Worm (Caenorhabditis elegans) whole organism, L2 larva: ENCODE results near the gene srh-109.
A peak's percentile ranks its signal among the peaks of the same experiment; 100 is the strongest.
"Not testable (repeated sequence)": the region's sequence is repeated elsewhere in the genome, so short reads cannot be mapped to it uniquely, and the experiment has no call there.

Experiments used
- F13H6.1 ChIP-seq: sonication (generic microtip); optimal IDR thresholded peaks from 2 replicates; lab custom pipeline; 2016; ENCODE audit warnings: missing genetic modification characterization, missing compliant biosample characterization
- Y55F3AM.14 ChIP-seq: fragments of 200-800 bp; sonication (Bioruptor generic); optimal IDR thresholded peaks from 2 replicates; lab custom pipeline; 2018; ENCODE audit warnings: mild to moderate bottlenecking, missing genetic modification characterization, missing compliant biosample characterization
- ZK546.5 ChIP-seq: sonication (generic microtip); optimal IDR thresholded peaks from 2 replicates; lab custom pipeline; 2017; ENCODE audit warnings: missing biosample characterization, missing genetic modification characterization
- alr-1 ChIP-seq: fragments of 150-350 bp; optimal IDR thresholded peaks from 2 replicates; lab custom pipeline; 2014; ENCODE audit warnings: missing biosample characterization, missing genetic modification characterization
- aly-2 ChIP-seq: fragments of 150-350 bp; optimal IDR thresholded peaks from 2 replicates; lab custom pipeline; 2014; ENCODE audit warnings: missing biosample characterization, missing genetic modification characterization
- ama-1 ChIP-seq: fragments of 150-350 bp; optimal IDR thresholded peaks from 2 replicates; lab custom pipeline; 2018; ENCODE audit warnings: inconsistent platforms
- blmp-1 ChIP-seq: sonication (generic microtip); optimal IDR thresholded peaks from 2 replicates; lab custom pipeline; 2017; ENCODE audit warnings: missing genetic modification characterization, mild to moderate bottlenecking, missing compliant biosample characterization, antibody characterized with exemption, moderate library complexity; ENCODE audit not compliant: insufficient read depth
- ceh-16 ChIP-seq: fragments of 150-350 bp; optimal IDR thresholded peaks from 2 replicates; lab custom pipeline; 2014; ENCODE audit warnings: missing biosample characterization, missing genetic modification characterization
- ceh-82 ChIP-seq: fragments of 150-350 bp; optimal IDR thresholded peaks from 2 replicates; lab custom pipeline; 2014; ENCODE audit warnings: missing biosample characterization, missing genetic modification characterization
- crh-2 ChIP-seq: sonication (generic microtip); optimal IDR thresholded peaks from 2 replicates; lab custom pipeline; 2017; ENCODE audit warnings: missing biosample characterization, missing genetic modification characterization
- dmd-4 ChIP-seq: sonication (generic microtip); optimal IDR thresholded peaks from 2 replicates; lab custom pipeline; 2017; ENCODE audit warnings: missing biosample characterization, missing genetic modification characterization
- egl-27 ChIP-seq: sonication (generic microtip); optimal IDR thresholded peaks from 3 replicates; lab custom pipeline; 2017; ENCODE audit warnings: missing biosample characterization, missing genetic modification reagents, missing genetic modification characterization
- fos-1 ChIP-seq: fragments of 150-350 bp; optimal IDR thresholded peaks from 2 replicates; lab custom pipeline; 2014; ENCODE audit warnings: missing biosample characterization, missing genetic modification characterization
- gmeb-1 ChIP-seq: fragments of 150-350 bp; optimal IDR thresholded peaks from 2 replicates; lab custom pipeline; 2014; ENCODE audit warnings: missing biosample characterization, missing genetic modification characterization
- lin-11 ChIP-seq: fragments of 150-350 bp; sonication (generic microtip); optimal IDR thresholded peaks from 2 replicates; lab custom pipeline; 2014; ENCODE audit warnings: missing biosample characterization, missing genetic modification characterization, inconsistent platforms, mixed read lengths
- lin-13 ChIP-seq: fragments of 150-350 bp; optimal IDR thresholded peaks from 2 replicates; lab custom pipeline; 2014; ENCODE audit warnings: missing biosample characterization, missing genetic modification reagents, missing genetic modification characterization
- lin-39 ChIP-seq: fragments of 150-350 bp; optimal IDR thresholded peaks from 2 replicates; lab custom pipeline; 2014; ENCODE audit warnings: missing biosample characterization, missing genetic modification reagents, missing genetic modification characterization
- mab-5 ChIP-seq: fragments of 150-350 bp; optimal IDR thresholded peaks from 2 replicates; lab custom pipeline; 2014; ENCODE audit warnings: missing biosample characterization, missing genetic modification characterization
- mdl-1 ChIP-seq, 2 experiments: fragments of 150-350 bp in 1 of 2; sonication (generic microtip) in 1 of 2; optimal IDR thresholded peaks; 2 replicates each; lab custom pipeline; 2017; ENCODE audit warnings: missing biosample characterization in 2 of 2, missing genetic modification characterization in 2 of 2
- nhr-10 ChIP-seq: sonication (generic microtip); optimal IDR thresholded peaks from 2 replicates; lab custom pipeline; 2017; ENCODE audit warnings: missing biosample characterization, missing genetic modification characterization
- nhr-129 ChIP-seq: fragments of 150-350 bp; optimal IDR thresholded peaks from 2 replicates; lab custom pipeline; 2014; ENCODE audit warnings: missing biosample characterization, missing genetic modification characterization
- nhr-21 ChIP-seq: fragments of 150-350 bp; optimal IDR thresholded peaks from 2 replicates; lab custom pipeline; 2014; ENCODE audit warnings: missing biosample characterization, missing genetic modification characterization
- nhr-237 ChIP-seq: fragments of 150-350 bp; optimal IDR thresholded peaks from 2 replicates; lab custom pipeline; 2014; ENCODE audit warnings: missing biosample characterization, missing genetic modification characterization
- nhr-25 ChIP-seq: fragments of 150-350 bp; sonication (generic microtip); optimal IDR thresholded peaks from 3 replicates; lab custom pipeline; 2014; ENCODE audit warnings: missing biosample characterization, missing genetic modification characterization
- nhr-6 ChIP-seq: fragments of 150-350 bp; optimal IDR thresholded peaks from 2 replicates; lab custom pipeline; 2014; ENCODE audit warnings: missing biosample characterization, missing genetic modification characterization
- nhr-77 ChIP-seq: fragments of 150-350 bp; optimal IDR thresholded peaks from 2 replicates; lab custom pipeline; 2014; ENCODE audit warnings: missing biosample characterization, missing genetic modification characterization
- peb-1 ChIP-seq: fragments of 150-350 bp; optimal IDR thresholded peaks from 2 replicates; lab custom pipeline; 2014; ENCODE audit warnings: missing biosample characterization, missing genetic modification characterization
- sem-4 ChIP-seq: fragments of 150-350 bp; optimal IDR thresholded peaks from 2 replicates; lab custom pipeline; 2014; ENCODE audit warnings: missing biosample characterization, missing genetic modification reagents, missing genetic modification characterization
- sma-9 ChIP-seq, 2 experiments: fragments of 150-350 bp in 1 of 2; sonication (generic microtip) in 1 of 2; optimal IDR thresholded peaks; 2 replicates each; lab custom pipeline; 2014 to 2016; ENCODE audit warnings: missing genetic modification characterization in 2 of 2, mild to moderate bottlenecking in 1 of 2, missing biosample characterization in 1 of 2, missing compliant biosample characterization in 1 of 2, missing genetic modification reagents in 1 of 2, moderate library complexity in 1 of 2
- snpc-4 ChIP-seq: fragments of 150-350 bp; optimal IDR thresholded peaks from 2 replicates; lab custom pipeline; 2014; ENCODE audit warnings: missing biosample characterization, missing genetic modification characterization
- unc-39 ChIP-seq: fragments of 150-350 bp; optimal IDR thresholded peaks from 2 replicates; lab custom pipeline; 2014; ENCODE audit warnings: missing biosample characterization, missing genetic modification characterization
- unc-55 ChIP-seq: fragments of 150-350 bp; sonication (generic microtip); optimal IDR thresholded peaks from 3 replicates; lab custom pipeline; 2014; ENCODE audit warnings: missing biosample characterization, missing genetic modification reagents, missing genetic modification characterization
- unc-62 ChIP-seq: fragments of 150-350 bp; optimal IDR thresholded peaks from 2 replicates; lab custom pipeline; 2014; ENCODE audit warnings: missing biosample characterization, missing genetic modification reagents, missing genetic modification characterization

Gene srh-109

DNA sequence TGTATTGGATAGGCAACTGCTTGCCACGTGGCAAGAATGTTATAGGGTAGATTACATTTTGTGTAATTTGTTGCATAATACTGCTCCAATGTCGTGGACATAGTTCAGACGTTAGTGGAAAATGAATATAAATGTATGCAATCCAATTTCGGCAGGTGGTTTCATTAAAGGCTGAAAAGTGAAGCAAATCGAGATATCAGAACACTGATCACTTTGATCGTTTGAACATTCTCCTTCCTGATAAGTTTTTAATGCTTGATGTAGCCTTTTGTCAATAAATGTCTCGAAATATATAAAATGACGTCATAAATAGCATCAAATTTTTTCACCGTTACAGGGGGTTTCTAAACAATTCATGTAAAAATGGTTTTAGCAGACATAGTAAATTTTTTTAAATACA, at the start of gene srh-109:
Gene srh-109 (minus strand): TSS at position 101 of the 400 bp plus-strand sequence.
- TF ChIP-seq nhr-6 (tag; lab: Kevin White, UChicago) (no peak), snpc-4 (no peak), unc-39 (tag; lab: Kevin White, UChicago) (no peak), ama-1 (lab: Kevin White, UChicago) (no peak), Y55F3AM.14 (no peak), peb-1 (no peak), nhr-21 (no peak), nhr-77 (tag; lab: Kevin White, UChicago) (no peak), alr-1 (tag; lab: Kevin White, UChicago) (no peak), ceh-82 (tag; lab: Kevin White, UChicago) (no peak), nhr-129 (tag; lab: Kevin White, UChicago) (no peak), ZK546.5 (tag; lab: Kevin White, UChicago) (no peak), F13H6.1 (tag; lab: Kevin White, UChicago) (no peak), mdl-1 (tag; optimal IDR thresholded peaks at IDR 0.05; lab: Kevin White, UChicago) (no peak), nhr-237 (tag; lab: Kevin White, UChicago) (no peak), unc-55 (GFP tag; lab: Kevin White, UChicago) (no peak), aly-2 (tag; lab: Kevin White, UChicago) (no peak)

DNA sequence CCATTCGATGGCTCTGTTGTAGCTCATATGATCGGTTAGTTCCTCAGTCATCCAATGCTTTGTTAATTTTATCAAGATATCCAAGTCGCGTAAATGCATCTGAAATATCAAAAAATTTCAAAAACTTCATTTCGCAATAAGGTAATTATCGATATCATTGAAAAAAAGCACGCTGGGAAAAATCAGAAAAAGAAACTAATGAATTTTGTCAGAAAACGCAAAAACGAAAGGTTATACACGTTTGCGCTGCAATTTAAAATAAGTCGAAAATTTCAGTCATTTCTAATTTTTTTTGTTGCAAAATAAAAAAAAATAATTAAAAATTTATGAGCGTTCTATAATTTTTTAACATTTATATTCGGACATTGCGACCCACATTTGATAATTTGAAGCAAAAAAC, 44.6 kb upstream of the srh-109 start, which contains the start of gene K10G4.3:
Gene K10G4.3 (minus strand): TSS at position 101 of the 400 bp plus-strand sequence.
- TF ChIP-seq nhr-237, blmp-1, ceh-16 (tag; lab: Kevin White, UChicago): not testable (repeated sequence)

DNA sequence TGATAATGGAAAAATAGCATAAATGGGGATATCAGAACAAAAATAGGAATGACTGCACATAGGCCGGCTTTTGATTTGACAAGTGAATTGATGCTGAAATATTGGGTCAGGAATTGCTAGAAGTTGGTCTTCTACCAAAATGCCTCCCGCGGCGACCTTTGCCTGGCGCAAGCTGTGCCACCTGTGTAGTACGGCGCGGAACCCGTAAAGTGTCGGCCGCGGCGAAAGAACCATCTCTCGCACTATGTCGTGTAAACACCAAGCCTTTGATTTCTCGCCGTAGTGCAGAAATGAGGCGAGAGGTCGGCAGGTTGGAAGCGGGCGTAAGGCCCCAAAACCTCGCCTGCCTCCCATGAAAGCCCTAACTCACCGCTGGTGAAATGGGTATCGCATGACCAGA, 41.1 kb upstream of the srh-109 start:
- TF ChIP-seq egl-27 (tag; lab: Kevin White, UChicago) (no peak), dmd-4 (tag; lab: Kevin White, UChicago) (no peak), ceh-82 (tag; lab: Kevin White, UChicago) (no peak), Y55F3AM.14 (no peak), lin-39 (no peak), nhr-10 (tag; lab: Kevin White, UChicago) (no peak), mab-5 (tag; lab: Kevin White, UChicago) (no peak)
- TF ChIP-seq, all 48 proteins: peak for 0

DNA sequence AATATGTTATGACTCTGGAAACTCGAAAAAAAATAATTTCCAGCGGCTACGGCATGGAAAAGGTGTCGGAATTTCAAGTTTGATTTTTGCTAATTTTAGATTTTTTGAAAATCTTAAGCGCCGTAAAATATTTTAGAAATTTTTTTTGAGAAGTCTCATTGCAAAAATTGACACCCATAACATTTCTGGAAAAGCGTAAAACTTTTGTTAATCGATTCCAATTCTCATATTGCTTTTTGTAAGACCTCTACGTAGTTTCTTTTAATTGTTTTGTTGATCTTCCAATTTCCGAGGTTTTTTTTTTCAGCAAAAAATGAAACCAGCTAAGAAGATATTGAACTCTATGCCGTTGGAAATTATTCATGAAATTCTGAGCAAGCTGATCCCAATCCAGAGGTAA, 38.6 kb upstream of the srh-109 start, which contains the start of gene fbxa-85:
Gene fbxa-85 (plus strand): TSS at position 301 of the 400 bp plus-strand sequence.
- TF ChIP-seq aly-2 (tag; lab: Kevin White, UChicago): no peak
- TF ChIP-seq nhr-10 (tag; lab: Kevin White, UChicago): no peak
- TF ChIP-seq unc-55 (GFP tag; lab: Kevin White, UChicago): no peak
- TF ChIP-seq crh-2: no peak
- no peak for TF ChIP-seq gmeb-1 (tag; lab: Kevin White, UChicago)
- no peak for TF ChIP-seq nhr-129 (tag; lab: Kevin White, UChicago)
- TF ChIP-seq unc-62 (GFP tag; lab: Kevin White, UChicago): no peak
- TF ChIP-seq egl-27 (tag; lab: Kevin White, UChicago): no peak
- TF ChIP-seq sem-4 (tag; lab: Kevin White, UChicago): no peak
- no peak for TF ChIP-seq snpc-4

DNA sequence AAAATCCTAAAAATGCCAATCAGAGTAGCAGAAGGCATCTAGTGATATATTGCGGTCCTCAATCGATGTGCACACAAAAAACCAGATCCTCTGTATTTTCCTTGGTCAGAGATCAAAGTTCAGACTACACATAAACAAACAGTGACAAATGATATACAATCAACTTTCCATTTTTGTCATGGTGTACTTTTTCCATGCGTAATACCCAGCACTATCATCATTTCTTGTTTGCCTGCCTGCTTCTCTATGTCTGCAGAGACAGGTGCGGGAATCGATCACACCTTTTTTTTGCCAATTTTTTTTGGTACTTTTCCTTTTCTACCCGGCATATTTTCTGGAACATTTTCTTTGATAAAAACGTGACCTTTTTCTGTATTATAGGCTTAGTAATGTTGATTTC, 38.0 kb upstream of the srh-109 start:
- TF ChIP-seq lin-11 (tag; lab: Kevin White, UChicago): no peak
- peak; percentile 72 for TF ChIP-seq fos-1 (tag; lab: Kevin White, UChicago)
- no peak for TF ChIP-seq unc-55 (GFP tag; lab: Kevin White, UChicago)
- no peak for TF ChIP-seq nhr-237 (tag; lab: Kevin White, UChicago)
- peak; percentile 23 for TF ChIP-seq sma-9 (GFP tag; optimal IDR thresholded peaks at IDR 0.05; lab: Kevin White, UChicago)
- no peak for TF ChIP-seq sma-9 (tag; optimal IDR thresholded peaks at IDR 0.05; lab: Kevin White, UChicago)
- no peak for TF ChIP-seq nhr-129 (tag; lab: Kevin White, UChicago)

DNA sequence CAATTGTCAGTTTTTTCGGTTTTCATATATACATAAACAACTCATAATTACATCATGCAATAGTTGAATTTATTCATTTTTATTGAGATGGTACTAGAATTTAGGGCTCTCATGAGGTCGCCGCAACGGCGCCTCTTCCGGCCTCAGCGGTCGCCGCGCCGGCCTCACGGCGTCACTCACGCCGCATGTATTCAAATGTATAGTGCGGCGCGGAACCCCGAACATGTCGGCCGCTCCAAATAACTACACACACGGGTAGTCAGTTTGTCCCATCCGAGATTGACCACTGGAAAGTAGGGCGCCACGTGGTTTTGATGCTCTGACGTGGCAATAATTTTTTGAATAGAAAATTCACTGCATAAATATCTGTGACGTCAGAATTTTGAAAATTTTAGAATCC, 37.4 kb upstream of the srh-109 start:
- no peak for TF ChIP-seq nhr-25 (tag; lab: Kevin White, UChicago)
- TF ChIP-seq lin-11 (tag; lab: Kevin White, UChicago): no peak
- no peak for TF ChIP-seq unc-62 (GFP tag; lab: Kevin White, UChicago)
- TF ChIP-seq aly-2 (tag; lab: Kevin White, UChicago): no peak
- no peak for TF ChIP-seq unc-55 (GFP tag; lab: Kevin White, UChicago)
- no peak for TF ChIP-seq lin-13 (GFP tag; lab: Kevin White, UChicago)
- no peak for TF ChIP-seq ceh-82 (tag; lab: Kevin White, UChicago)
